Worm (Caenorhabditis elegans) whole organism, L3 larva: ENCODE data around the gene npr-19.

Source experiments
- R02D3.7 ChIP-seq: fragments of 150-350 bp; optimal IDR thresholded peaks from 2 replicates; lab custom pipeline; 2014; ENCODE audit warnings: missing biosample characterization, missing genetic modification characterization
- ZK546.5 ChIP-seq: sonication (generic microtip); optimal IDR thresholded peaks from 2 replicates; lab custom pipeline; 2017; ENCODE audit warnings: missing biosample characterization, missing genetic modification characterization
- aly-2 ChIP-seq: fragments of 150-350 bp; optimal IDR thresholded peaks from 2 replicates; lab custom pipeline; 2014; ENCODE audit warnings: missing biosample characterization, missing genetic modification characterization
- ama-1 ChIP-seq: fragments of 150-350 bp; optimal IDR thresholded peaks from 2 replicates; lab custom pipeline; 2018
- ceh-16 ChIP-seq: sonication (generic microtip); optimal IDR thresholded peaks from 2 replicates; lab custom pipeline; 2017; ENCODE audit warnings: missing biosample characterization, missing genetic modification characterization
- ceh-28 ChIP-seq: fragments of 150-350 bp; optimal IDR thresholded peaks from 2 replicates; lab custom pipeline; 2014; ENCODE audit warnings: missing biosample characterization, missing genetic modification reagents, missing genetic modification characterization
- ceh-82 ChIP-seq: fragments of 150-350 bp; optimal IDR thresholded peaks from 2 replicates; lab custom pipeline; 2014; ENCODE audit warnings: missing biosample characterization, missing genetic modification characterization
- ceh-9 ChIP-seq: sonication (generic microtip); optimal IDR thresholded peaks from 2 replicates; lab custom pipeline; 2018; ENCODE audit warnings: missing biosample characterization, missing genetic modification characterization
- daf-12 ChIP-seq: fragments of 150-350 bp; optimal IDR thresholded peaks from 2 replicates; lab custom pipeline; 2014; ENCODE audit warnings: missing biosample characterization, missing genetic modification reagents, missing genetic modification characterization
- egl-27 ChIP-seq: sonication (generic microtip); optimal IDR thresholded peaks from 4 replicates; lab custom pipeline; 2017; ENCODE audit warnings: missing biosample characterization, missing genetic modification reagents, missing genetic modification characterization
- egl-5 ChIP-seq: fragments of 150-350 bp; optimal IDR thresholded peaks from 2 replicates; lab custom pipeline; 2017; ENCODE audit warnings: missing biosample characterization, missing genetic modification reagents, missing genetic modification characterization, inconsistent platforms
- elt-1 ChIP-seq: fragments of 150-350 bp; optimal IDR thresholded peaks from 2 replicates; lab custom pipeline; 2014; ENCODE audit warnings: missing biosample characterization, missing genetic modification characterization
- elt-2 ChIP-seq: sonication (generic microtip); optimal IDR thresholded peaks from 2 replicates; lab custom pipeline; 2016; ENCODE audit warnings: missing genetic modification reagents, mild to moderate bottlenecking, missing genetic modification characterization, missing compliant biosample characterization
- elt-3 ChIP-seq, 3 experiments: fragments of 150-350 bp in 1 of 3; sonication (generic microtip) in 2 of 3; optimal IDR thresholded peaks; 2 replicates in 2 of 3; 4 replicates in 1 of 3; lab custom pipeline; 2014 to 2017; ENCODE audit warnings: missing biosample characterization in 3 of 3, missing genetic modification characterization in 3 of 3
- eor-1 ChIP-seq, 2 experiments: fragments of 150-350 bp; optimal IDR thresholded peaks; 2 replicates each; lab custom pipeline; 2014 to 2018; ENCODE audit warnings: missing biosample characterization in 2 of 2, missing genetic modification characterization in 2 of 2
- fkh-10 ChIP-seq: sonication (generic microtip); optimal IDR thresholded peaks from 2 replicates; lab custom pipeline; 2017; ENCODE audit warnings: missing biosample characterization, missing genetic modification reagents, missing genetic modification characterization
- fkh-2 ChIP-seq: fragments of 150-350 bp; optimal IDR thresholded peaks from 2 replicates; lab custom pipeline; 2014; ENCODE audit warnings: missing biosample characterization, missing genetic modification reagents, missing genetic modification characterization
- fos-1 ChIP-seq: fragments of 150-350 bp; optimal IDR thresholded peaks from 2 replicates; lab custom pipeline; 2014; ENCODE audit warnings: missing biosample characterization, missing genetic modification characterization
- hmg-11 ChIP-seq: sonication (generic microtip); optimal IDR thresholded peaks from 2 replicates; lab custom pipeline; 2016; ENCODE audit warnings: missing genetic modification characterization, missing compliant biosample characterization
- jun-1 ChIP-seq: fragments of 150-350 bp; optimal IDR thresholded peaks from 2 replicates; lab custom pipeline; 2014; ENCODE audit warnings: missing biosample characterization, missing genetic modification reagents, missing genetic modification characterization
- lin-15B ChIP-seq: fragments of 150-350 bp; optimal IDR thresholded peaks from 2 replicates; lab custom pipeline; 2014; ENCODE audit warnings: missing biosample characterization, missing genetic modification characterization
- lin-39 ChIP-seq: fragments of 150-350 bp; optimal IDR thresholded peaks from 2 replicates; lab custom pipeline; 2018; ENCODE audit warnings: missing biosample characterization, missing genetic modification reagents, missing genetic modification characterization
- lsy-12 ChIP-seq: sonication (generic microtip); optimal IDR thresholded peaks from 2 replicates; lab custom pipeline; 2016; ENCODE audit warnings: mild to moderate bottlenecking, missing genetic modification characterization, missing compliant biosample characterization
- mdl-1 ChIP-seq: fragments of 150-350 bp; optimal IDR thresholded peaks from 2 replicates; lab custom pipeline; 2014; ENCODE audit warnings: missing biosample characterization, missing genetic modification characterization
- mml-1 ChIP-seq: fragments of 150-350 bp; sonication (generic microtip); optimal IDR thresholded peaks from 3 replicates; lab custom pipeline; 2014; ENCODE audit warnings: missing biosample characterization, missing genetic modification characterization
- nfya-1 ChIP-seq: sonication (generic microtip); optimal IDR thresholded peaks from 2 replicates; lab custom pipeline; 2017; ENCODE audit warnings: missing genetic modification characterization, mild to moderate bottlenecking, missing compliant biosample characterization, antibody characterized with exemption, moderate library complexity; ENCODE audit not compliant: insufficient read depth
- nhr-11 ChIP-seq: fragments of 150-350 bp; optimal IDR thresholded peaks from 2 replicates; lab custom pipeline; 2014; ENCODE audit warnings: missing biosample characterization, missing genetic modification characterization
- nhr-12 ChIP-seq: fragments of 150-350 bp; optimal IDR thresholded peaks from 2 replicates; lab custom pipeline; 2014; ENCODE audit warnings: missing biosample characterization, missing genetic modification characterization
- nhr-23 ChIP-seq: fragments of 150-350 bp; optimal IDR thresholded peaks from 2 replicates; lab custom pipeline; 2014; ENCODE audit warnings: missing biosample characterization, missing genetic modification reagents, missing genetic modification characterization
- nhr-237 ChIP-seq: fragments of 150-350 bp; optimal IDR thresholded peaks from 2 replicates; lab custom pipeline; 2014; ENCODE audit warnings: missing biosample characterization, missing genetic modification characterization
- nhr-25 ChIP-seq: sonication (generic microtip); optimal IDR thresholded peaks from 2 replicates; lab custom pipeline; 2017; ENCODE audit warnings: missing biosample characterization, missing genetic modification characterization
- nhr-28 ChIP-seq: fragments of 150-350 bp; optimal IDR thresholded peaks from 2 replicates; lab custom pipeline; 2014; ENCODE audit warnings: missing biosample characterization, missing genetic modification characterization
- nhr-43 ChIP-seq: sonication (generic microtip); optimal IDR thresholded peaks from 2 replicates; lab custom pipeline; 2016; ENCODE audit warnings: mild to moderate bottlenecking, missing genetic modification characterization, missing compliant biosample characterization; ENCODE audit not compliant: poor library complexity, severe bottlenecking
- nhr-67 ChIP-seq: fragments of 150-350 bp; optimal IDR thresholded peaks from 2 replicates; lab custom pipeline; 2014; ENCODE audit warnings: missing biosample characterization, missing genetic modification characterization
- nhr-76 ChIP-seq: fragments of 150-350 bp; sonication (generic microtip); optimal IDR thresholded peaks from 5 replicates; lab custom pipeline; 2014; ENCODE audit warnings: missing biosample characterization, missing genetic modification characterization
- nhr-77 ChIP-seq: fragments of 150-350 bp; optimal IDR thresholded peaks from 2 replicates; lab custom pipeline; 2014; ENCODE audit warnings: missing biosample characterization, missing genetic modification characterization
- pha-4 ChIP-seq: fragments of 150-350 bp; optimal IDR thresholded peaks from 2 replicates; lab custom pipeline; 2014; ENCODE audit warnings: missing biosample characterization, missing genetic modification reagents, missing genetic modification characterization
- pqm-1 ChIP-seq: fragments of 150-350 bp; optimal IDR thresholded peaks from 2 replicates; lab custom pipeline; 2017; ENCODE audit warnings: missing biosample characterization, missing genetic modification characterization, inconsistent platforms
- sea-2 ChIP-seq: fragments of 150-350 bp; sonication (generic microtip); optimal IDR thresholded peaks from 4 replicates; lab custom pipeline; 2014; ENCODE audit warnings: missing biosample characterization, missing genetic modification reagents, missing genetic modification characterization
- skn-1 ChIP-seq: fragments of 150-350 bp; optimal IDR thresholded peaks from 2 replicates; lab custom pipeline; 2014; ENCODE audit warnings: missing biosample characterization, missing genetic modification characterization
- snpc-4 ChIP-seq: fragments of 150-350 bp; optimal IDR thresholded peaks from 2 replicates; lab custom pipeline; 2014; ENCODE audit warnings: missing biosample characterization, missing genetic modification characterization
- tbx-2 ChIP-seq: sonication (generic microtip); optimal IDR thresholded peaks from 2 replicates; lab custom pipeline; 2016; ENCODE audit warnings: mild to moderate bottlenecking, missing genetic modification characterization, missing compliant biosample characterization
- unc-39 ChIP-seq: sonication (generic microtip); optimal IDR thresholded peaks from 4 replicates; lab custom pipeline; 2017; ENCODE audit warnings: missing biosample characterization, missing genetic modification characterization
- unc-62 ChIP-seq: fragments of 150-350 bp; sonication (generic microtip); optimal IDR thresholded peaks from 4 replicates; lab custom pipeline; 2014; ENCODE audit warnings: missing biosample characterization, missing genetic modification reagents, missing genetic modification characterization
- zag-1 ChIP-seq: fragments of 150-350 bp; optimal IDR thresholded peaks from 2 replicates; lab custom pipeline; 2014; ENCODE audit warnings: missing biosample characterization, missing genetic modification characterization
- ztf-11 ChIP-seq: fragments of 150-350 bp; optimal IDR thresholded peaks from 2 replicates; lab custom pipeline; 2014; ENCODE audit warnings: missing biosample characterization, missing genetic modification characterization
- ztf-4 ChIP-seq: fragments of 150-350 bp; optimal IDR thresholded peaks from 2 replicates; lab custom pipeline; 2014; ENCODE audit warnings: missing biosample characterization, missing genetic modification characterization

The npr-19 gene

DNA sequence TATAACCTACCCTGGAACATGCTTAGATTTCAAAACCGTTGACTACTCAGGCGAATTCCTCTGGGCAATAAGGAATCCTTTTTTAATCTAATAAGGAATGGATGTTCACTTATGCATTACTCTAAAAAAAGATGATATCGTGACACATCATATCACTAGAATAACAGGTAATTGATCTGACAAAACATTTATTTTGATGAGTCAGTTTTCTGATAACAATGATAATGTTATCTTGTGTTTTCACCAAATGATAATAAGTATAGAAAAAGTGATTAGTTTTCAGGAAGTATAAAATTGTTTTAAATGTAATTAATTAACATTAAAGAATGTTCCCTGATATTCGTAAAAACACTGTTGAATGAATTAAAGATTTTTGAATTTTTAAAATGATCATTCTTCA is 6.4 kb downstream of the npr-19 start:
- no peak for TF ChIP-seq ama-1 (lab: Kevin White, UChicago)
- TF ChIP-seq elt-2 (tag; lab: Kevin White, UChicago), result peak; percentile 16
- TF ChIP-seq fkh-10 (GFP tag; lab: Kevin White, UChicago), result no peak
- peak; percentile 55 for TF ChIP-seq pqm-1 (tag; lab: Kevin White, UChicago)
- no peak for TF ChIP-seq mml-1 (tag; lab: Kevin White, UChicago)
- TF ChIP-seq nhr-237, result no peak
- TF ChIP-seq hmg-11 (tag; lab: Kevin White, UChicago), result no peak
- no peak for TF ChIP-seq aly-2
- TF ChIP-seq unc-62 (GFP tag; lab: Kevin White, UChicago), result no peak

DNA sequence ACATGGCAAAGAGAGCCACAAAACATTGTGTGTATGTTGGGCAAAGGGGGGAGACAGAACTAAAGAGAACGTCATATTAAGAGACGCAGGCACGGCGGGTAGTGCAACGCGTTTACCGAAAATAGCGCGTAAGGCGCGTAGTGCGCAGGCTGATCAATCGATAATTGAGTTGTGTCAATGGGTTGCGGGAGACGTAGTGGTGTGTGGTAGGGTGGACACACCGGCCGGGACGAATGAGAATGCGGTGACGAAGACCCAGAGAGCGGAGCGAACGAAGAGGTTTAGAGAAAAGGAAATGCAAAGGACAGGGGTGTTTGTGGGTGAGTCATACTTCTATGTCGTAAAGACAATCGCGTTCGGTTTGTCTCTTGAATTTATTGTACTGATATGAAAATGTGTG is 7.7 kb downstream of the npr-19 start:
- TF ChIP-seq skn-1 (tag; lab: Kevin White, UChicago) (no peak), nhr-11 (tag; lab: Kevin White, UChicago) (no peak), egl-27 (tag; lab: Kevin White, UChicago) (peak; percentile 43), sea-2 (no peak), nfya-1 (peak; percentile 79), hmg-11 (tag; lab: Kevin White, UChicago) (peak; percentile 94), aly-2 (no peak), elt-2 (tag; lab: Kevin White, UChicago) (peak; percentile 65), elt-3 (tag; optimal IDR thresholded peaks at IDR 0.05; lab: Kevin White, UChicago) (no peak), lsy-12 (tag; lab: Kevin White, UChicago) (peak; percentile 51), lin-15B (tag; lab: Kevin White, UChicago) (peak; percentile 39), ceh-82 (tag; lab: Kevin White, UChicago) (no peak), nhr-237 (no peak), egl-5 (no peak), eor-1 (tag; optimal IDR thresholded peaks at IDR 0.05; lab: Kevin White, UChicago) (no peak), fkh-2 (tag; lab: Kevin White, UChicago) (no peak), nhr-23 (peak; percentile 66), pha-4 (peak; percentile 78), ceh-9 (tag; lab: Kevin White, UChicago) (no peak), snpc-4 (peak; percentile 26), ama-1 (lab: Kevin White, UChicago) (no peak), jun-1 (tag; lab: Kevin White, UChicago) (peak; percentile 90), nhr-67 (tag; lab: Kevin White, UChicago) (no peak), R02D3.7 (tag; lab: Kevin White, UChicago) (no peak), zag-1 (no peak), ceh-28 (tag; lab: Kevin White, UChicago) (peak; percentile 96), nhr-43 (tag; lab: Kevin White, UChicago) (peak; percentile 21), nhr-28 (tag; lab: Kevin White, UChicago) (no peak), mdl-1 (tag; lab: Kevin White, UChicago) (no peak), tbx-2 (peak; percentile 47), ztf-11 (tag; lab: Kevin White, UChicago) (no peak), nhr-77 (tag; lab: Kevin White, UChicago) (no peak), unc-62 (GFP tag; lab: Kevin White, UChicago) (no peak), ztf-4 (tag; lab: Kevin White, UChicago) (no peak), pqm-1 (tag; lab: Kevin White, UChicago) (peak; percentile 50), ceh-16 (tag; lab: Kevin White, UChicago) (no peak), lin-39 (tag; lab: Kevin White, UChicago) (no peak), unc-39 (no peak), fos-1 (tag; lab: Kevin White, UChicago) (peak; percentile 93), fkh-10 (GFP tag; lab: Kevin White, UChicago) (no peak), elt-1 (tag; lab: Kevin White, UChicago) (no peak), nhr-25 (tag; lab: Kevin White, UChicago) (peak; percentile 84), daf-12 (tag; lab: Kevin White, UChicago) (no peak), ZK546.5 (tag; lab: Kevin White, UChicago) (no peak), nhr-76 (tag; lab: Kevin White, UChicago) (no peak), nhr-12 (no peak), mml-1 (tag; lab: Kevin White, UChicago) (no peak)
